Worm (Caenorhabditis elegans) whole organism, L4 larva: ENCODE results near the gene zfp-2.

ENCODE experiments used
- D1046.2 ChIP-seq: fragments of 200-800 bp; sonication (Bioruptor generic); IDR thresholded peaks from 2 replicates; pipeline ENCODE4 v1.3.6; 2022; ENCODE audit warnings: missing genetic modification characterization, missing compliant biosample characterization
- F10B5.3 ChIP-seq: sonication (generic microtip); optimal IDR thresholded peaks from 2 replicates; lab custom pipeline; 2016; ENCODE audit warnings: mild to moderate bottlenecking, missing genetic modification characterization, missing compliant biosample characterization
- R02D3.7 ChIP-seq: fragments of 150-350 bp; sonication (generic microtip); optimal IDR thresholded peaks from 3 replicates; lab custom pipeline; 2014; ENCODE audit warnings: missing biosample characterization, missing genetic modification characterization
- Y48G9A.11 ChIP-seq: fragments of 200-800 bp; sonication (Bioruptor generic); IDR thresholded peaks from 2 replicates; pipeline ENCODE4 v1.3.6; 2022; ENCODE audit warnings: missing genetic modification reagents, missing genetic modification characterization, missing compliant biosample characterization
- Y5F2A.4 ChIP-seq: fragments of 200-800 bp; sonication (Bioruptor generic); optimal IDR thresholded peaks from 2 replicates; lab custom pipeline; 2018; ENCODE audit warnings: mild to moderate bottlenecking, missing genetic modification characterization, missing compliant biosample characterization
- Y75B8A.6 ChIP-seq: fragments of 200-800 bp; sonication (Bioruptor generic); IDR thresholded peaks from 2 replicates; pipeline ENCODE4 v1.3.6; 2022; ENCODE audit warnings: missing genetic modification reagents, missing genetic modification characterization, missing compliant biosample characterization
- aha-1 ChIP-seq: fragments of 150-350 bp; peaks from one replicate; lab custom pipeline; 2014; ENCODE audit warnings: missing biosample characterization, missing genetic modification characterization
- ama-1 ChIP-seq: fragments of 150-350 bp; optimal IDR thresholded peaks from 2 replicates; lab custom pipeline; 2014; ENCODE audit warnings: inconsistent platforms, mixed read lengths
- ceh-32 ChIP-seq: sonication (generic microtip); optimal IDR thresholded peaks from 2 replicates; lab custom pipeline; 2016; ENCODE audit warnings: mild to moderate bottlenecking, missing genetic modification characterization, missing compliant biosample characterization; ENCODE audit not compliant: poor library complexity
- ces-1 ChIP-seq: fragments of 150-350 bp; sonication (generic microtip); optimal IDR thresholded peaks from 4 replicates; lab custom pipeline; 2014; ENCODE audit warnings: missing biosample characterization, missing genetic modification reagents, missing genetic modification characterization
- cey-2 ChIP-seq: sonication (generic microtip); optimal IDR thresholded peaks from 3 replicates; lab custom pipeline; 2017; ENCODE audit warnings: missing genetic modification characterization, mild to moderate bottlenecking, missing compliant biosample characterization, antibody characterized with exemption, borderline replicate concordance; ENCODE audit not compliant: insufficient read depth
- ctbp-1 ChIP-seq: fragments of 200-800 bp; sonication (Bioruptor generic); IDR thresholded peaks from 2 replicates; pipeline ENCODE4 v1.3.6; 2022; ENCODE audit warnings: missing genetic modification reagents, missing genetic modification characterization, missing compliant biosample characterization
- daf-12 ChIP-seq: fragments of 150-350 bp; optimal IDR thresholded peaks from 2 replicates; lab custom pipeline; 2014; ENCODE audit warnings: missing biosample characterization, missing genetic modification reagents, missing genetic modification characterization
- daf-19 ChIP-seq: fragments of 200-800 bp; sonication (Bioruptor generic); conservative IDR thresholded peaks from 2 replicates; pipeline ENCODE4 v1.3.6; 2022; ENCODE audit warnings: missing genetic modification characterization, missing compliant biosample characterization
- dmd-8 ChIP-seq: fragments of 200-800 bp; sonication (Bioruptor generic); IDR thresholded peaks from 2 replicates; pipeline ENCODE4 v1.3.6; 2022; ENCODE audit warnings: missing genetic modification characterization, missing compliant biosample characterization
- duxl-1 ChIP-seq: sonication (generic microtip); optimal IDR thresholded peaks from 2 replicates; lab custom pipeline; 2016; ENCODE audit warnings: mild to moderate bottlenecking, missing genetic modification characterization, moderate library complexity, missing compliant biosample characterization; ENCODE audit not compliant: poor library complexity
- dve-1 ChIP-seq: sonication (generic microtip); optimal IDR thresholded peaks from 2 replicates; lab custom pipeline; 2017; ENCODE audit warnings: antibody characterized with exemption, mild to moderate bottlenecking, missing genetic modification characterization, missing compliant biosample characterization; ENCODE audit not compliant: insufficient read depth
- gei-8 ChIP-seq: fragments of 200-800 bp; sonication (Bioruptor generic); optimal IDR thresholded peaks from 2 replicates; lab custom pipeline; 2018; ENCODE audit warnings: mild to moderate bottlenecking, missing genetic modification characterization, missing compliant biosample characterization
- hlh-11 ChIP-seq: fragments of 200-800 bp; sonication (Bioruptor generic); optimal IDR thresholded peaks from 2 replicates; lab custom pipeline; 2018; ENCODE audit warnings: mild to moderate bottlenecking, missing genetic modification characterization, missing compliant biosample characterization
- hlh-30 ChIP-seq: sonication (generic microtip); optimal IDR thresholded peaks from 2 replicates; lab custom pipeline; 2017; ENCODE audit warnings: antibody characterized with exemption, mild to moderate bottlenecking, missing genetic modification characterization, missing compliant biosample characterization; ENCODE audit not compliant: insufficient read depth
- hmg-1.1 ChIP-seq: fragments of 200-800 bp; sonication (Bioruptor generic); IDR thresholded peaks from 2 replicates; pipeline ENCODE4 v1.3.6; 2022; ENCODE audit warnings: missing genetic modification reagents, missing genetic modification characterization, missing compliant biosample characterization
- lin-1 ChIP-seq: fragments of 200-800 bp; sonication (Bioruptor generic); IDR thresholded peaks from 2 replicates; pipeline ENCODE4 v1.3.6; 2022; ENCODE audit warnings: missing genetic modification reagents, missing genetic modification characterization, missing compliant biosample characterization
- lin-15B ChIP-seq: fragments of 150-350 bp; sonication (generic microtip); optimal IDR thresholded peaks from 3 replicates; lab custom pipeline; 2014; ENCODE audit warnings: missing biosample characterization, missing genetic modification characterization
- lin-38 ChIP-seq: fragments of 200-800 bp; sonication (Bioruptor generic); IDR thresholded peaks from 2 replicates; pipeline ENCODE4 v1.3.6; 2022; ENCODE audit warnings: missing genetic modification reagents, missing genetic modification characterization, missing compliant biosample characterization
- lir-3 ChIP-seq: sonication (generic microtip); optimal IDR thresholded peaks from 2 replicates; lab custom pipeline; 2016; ENCODE audit warnings: mild to moderate bottlenecking, missing genetic modification characterization, missing compliant biosample characterization
- madf-5 ChIP-seq, 2 experiments: fragments of 200-800 bp; sonication (Bioruptor generic); IDR thresholded peaks; 2 replicates each; pipeline ENCODE4 v1.3.6; 2022; ENCODE audit warnings: missing compliant biosample characterization in 2 of 2, missing genetic modification characterization in 2 of 2
- madf-9 ChIP-seq: fragments of 200-800 bp; sonication (Bioruptor generic); conservative IDR thresholded peaks from 2 replicates; pipeline ENCODE4 v1.3.6; 2022; ENCODE audit warnings: missing genetic modification reagents, missing genetic modification characterization, missing compliant biosample characterization
- mep-1 ChIP-seq: fragments of 150-350 bp; sonication (generic microtip); optimal IDR thresholded peaks from 3 replicates; lab custom pipeline; 2014; ENCODE audit warnings: missing biosample characterization, missing genetic modification characterization
- mes-2 ChIP-seq: sonication (generic microtip); optimal IDR thresholded peaks from 2 replicates; lab custom pipeline; 2016; ENCODE audit warnings: missing genotype, mild to moderate bottlenecking, missing genetic modification characterization, missing compliant biosample characterization; ENCODE audit not compliant: poor library complexity, severe bottlenecking
- mxl-2 ChIP-seq: fragments of 200-800 bp; sonication (Bioruptor generic); conservative IDR thresholded peaks from 2 replicates; pipeline ENCODE4 v1.3.6; 2022; ENCODE audit warnings: missing genetic modification reagents, missing genetic modification characterization, missing compliant biosample characterization
- nhr-10 ChIP-seq: fragments of 150-350 bp; optimal IDR thresholded peaks from 2 replicates; lab custom pipeline; 2014; ENCODE audit warnings: missing biosample characterization, missing genetic modification characterization
- nhr-102 ChIP-seq: sonication (generic microtip); optimal IDR thresholded peaks from 2 replicates; lab custom pipeline; 2016; ENCODE audit warnings: mild to moderate bottlenecking, missing genetic modification characterization, moderate library complexity, missing compliant biosample characterization
- nhr-42 ChIP-seq: fragments of 200-800 bp; sonication (Bioruptor generic); IDR thresholded peaks from 2 replicates; pipeline ENCODE4 v1.3.6; 2022; ENCODE audit warnings: missing genetic modification characterization, missing compliant biosample characterization
- nhr-48 ChIP-seq: sonication (generic microtip); optimal IDR thresholded peaks from 2 replicates; lab custom pipeline; 2016; ENCODE audit warnings: mild to moderate bottlenecking, missing genetic modification characterization, missing compliant biosample characterization
- nhr-6 ChIP-seq: fragments of 150-350 bp; optimal IDR thresholded peaks from 2 replicates; lab custom pipeline; 2014; ENCODE audit warnings: missing biosample characterization, missing genetic modification characterization
- nhr-76 ChIP-seq: fragments of 150-350 bp; optimal IDR thresholded peaks from 2 replicates; lab custom pipeline; 2014; ENCODE audit warnings: missing biosample characterization, missing genetic modification characterization
- php-3 ChIP-seq: fragments of 200-800 bp; sonication (Bioruptor generic); IDR thresholded peaks from 2 replicates; pipeline ENCODE4 v1.3.6; 2022; ENCODE audit warnings: missing genetic modification reagents, missing genetic modification characterization, missing compliant biosample characterization
- pqm-1 ChIP-seq: sonication (generic microtip); optimal IDR thresholded peaks from 2 replicates; lab custom pipeline; 2017; ENCODE audit warnings: missing biosample characterization, missing genetic modification characterization
- set-16 ChIP-seq: fragments of 200-800 bp; sonication (Bioruptor generic); IDR thresholded peaks from 2 replicates; pipeline ENCODE4 v1.3.6; 2022; ENCODE audit warnings: missing genetic modification reagents, missing genetic modification characterization, missing compliant biosample characterization
- skn-1 ChIP-seq: fragments of 150-350 bp; optimal IDR thresholded peaks from 2 replicates; lab custom pipeline; 2014; ENCODE audit warnings: missing biosample characterization, missing genetic modification characterization
- snpc-4 ChIP-seq: fragments of 150-350 bp; optimal IDR thresholded peaks from 2 replicates; lab custom pipeline; 2014; ENCODE audit warnings: missing biosample characterization, missing genetic modification characterization
- spr-1 ChIP-seq: sonication (generic microtip); optimal IDR thresholded peaks from 2 replicates; lab custom pipeline; 2016; ENCODE audit warnings: mild to moderate bottlenecking, missing genetic modification characterization, missing compliant biosample characterization
- spr-3 ChIP-seq: fragments of 200-800 bp; sonication (Bioruptor generic); optimal IDR thresholded peaks from 2 replicates; lab custom pipeline; 2018; ENCODE audit warnings: mild to moderate bottlenecking, missing genetic modification characterization, missing compliant biosample characterization
- tra-1 ChIP-seq: fragments of 200-800 bp; sonication (Bioruptor generic); IDR thresholded peaks from 2 replicates; pipeline ENCODE4 v1.3.6; 2022; ENCODE audit warnings: missing genetic modification reagents, missing genetic modification characterization, missing compliant biosample characterization
- zfp-2 ChIP-seq: sonication (generic microtip); optimal IDR thresholded peaks from 2 replicates; lab custom pipeline; 2016; ENCODE audit warnings: mild to moderate bottlenecking, missing genetic modification characterization, missing compliant biosample characterization
- zip-2 ChIP-seq: fragments of 150-350 bp; optimal IDR thresholded peaks from 2 replicates; lab custom pipeline; 2014; ENCODE audit warnings: missing biosample characterization, missing genetic modification characterization
- ztf-11 ChIP-seq: fragments of 150-350 bp; optimal IDR thresholded peaks from 2 replicates; lab custom pipeline; 2014; ENCODE audit warnings: missing biosample characterization, missing genetic modification characterization
- ztf-7 ChIP-seq: fragments of 150-350 bp; optimal IDR thresholded peaks from 2 replicates; lab custom pipeline; 2014; ENCODE audit warnings: missing biosample characterization, missing genetic modification characterization

zfp-2 gene

ce11 chrII:9600022-9600722 is 42.7 kb downstream of the zfp-2 start (continued):
- TF ChIP-seq pqm-1 (tag; lab: Kevin White, UChicago) = peak; percentile 48

- TF ChIP-seq Y48G9A.11 (no peak), D1046.2 (GFP tag; lab: Robert Waterston, UW) (no peak), dmd-8 (GFP tag; lab: Robert Waterston, UW) (0 out of 2 replicates have a peak, but pooled peaks have one; percentile 53), tra-1 (GFP tag; lab: Robert Waterston, UW) (0 out of 2 replicates have a peak, but pooled peaks have one; percentile 10), nhr-48 (tag; lab: Kevin White, UChicago) (peak; percentile 90), lir-3 (no peak), ztf-11 (tag; lab: Kevin White, UChicago) (no peak), spr-1 (no peak), hlh-30 (tag; lab: Kevin White, UChicago) (peak; percentile 91), nhr-42 (no peak), Y5F2A.4 (no peak), lin-38 (GFP tag; lab: Robert Waterston, UW) (peak; percentile 20; the same call in 1 of the 2 replicates), mes-2 (tag; lab: Kevin White, UChicago) (peak; percentile 0), nhr-6 (tag; lab: Kevin White, UChicago) (peak; percentile 58), snpc-4 (tag; lab: Kevin White, UChicago) (no peak), madf-5 (GFP tag; IDR thresholded peaks at IDR 0.05; lab: Robert Waterston, UW) (no peak), ctbp-1 (GFP tag; lab: Robert Waterston, UW) (no peak), php-3 (GFP tag; lab: Robert Waterston, UW) (peak; percentile 33; the same call in 1 of the 2 replicates), daf-19 (GFP tag; lab: Robert Waterston, UW) (no peak), hmg-1.1 (GFP tag; lab: Robert Waterston, UW) (no peak), ztf-7 (no peak), nhr-102 (tag; lab: Kevin White, UChicago) (peak; percentile 49), pqm-1 (tag; lab: Kevin White, UChicago) (peak; percentile 28), Y75B8A.6 (GFP tag; lab: Robert Waterston, UW) (no peak), gei-8 (GFP tag; lab: Kevin White, UChicago) (no peak), spr-3 (no peak), ceh-32 (no peak), daf-12 (no peak), hlh-11 (tag; lab: Kevin White, UChicago) (peak; percentile 88), dve-1 (peak; percentile 73), R02D3.7 (tag; lab: Kevin White, UChicago) (no peak), lin-15B (tag; lab: Kevin White, UChicago) (no peak), nhr-10 (tag; lab: Kevin White, UChicago) (peak; percentile 74), mxl-2 (GFP tag; lab: Robert Waterston, UW) (no peak), ama-1 (lab: Kevin White, UChicago) (no peak), ces-1 (no peak), zfp-2 (tag; lab: Kevin White, UChicago) (no peak), cey-2 (tag; lab: Kevin White, UChicago) (no peak), F10B5.3 (tag; lab: Kevin White, UChicago) (no peak), duxl-1 (tag; lab: Kevin White, UChicago) (no peak), mep-1 (tag; lab: Kevin White, UChicago) (peak; percentile 66), skn-1 (no peak), lin-1 (GFP tag; lab: Robert Waterston, UW) (peak; percentile 56), set-16 (GFP tag; lab: Robert Waterston, UW) (no peak), madf-9 (GFP tag; lab: Robert Waterston, UW) (no peak), nhr-76 (tag; lab: Kevin White, UChicago) (no peak), aha-1 (tag; lab: Kevin White, UChicago) (peak; percentile 95), zip-2 (tag; lab: Kevin White, UChicago) (no peak)
These were observed 43.6 kb downstream of the zfp-2 start for ce11 chrII:9601069-9601468.
